Worm (Caenorhabditis elegans) whole organism, young adult: ENCODE measurements around the gene tag-243.

ENCODE experiments used
- B0336.3 ChIP-seq: fragments of 200-800 bp; sonication (Bioruptor generic); IDR thresholded peaks from 2 replicates; pipeline ENCODE4 v1.3.6; 2022; ENCODE audit warnings: missing genetic modification characterization, missing compliant biosample characterization
- D2030.7 ChIP-seq: fragments of 200-800 bp; sonication (Bioruptor generic); IDR thresholded peaks from 2 replicates; pipeline ENCODE4 v1.3.6; 2022; ENCODE audit warnings: missing genetic modification reagents, missing genetic modification characterization, missing compliant biosample characterization
- F23B12.7 ChIP-seq: sonication (generic microtip); optimal IDR thresholded peaks from 2 replicates; lab custom pipeline; 2017; ENCODE audit warnings: missing genetic modification characterization, mild to moderate bottlenecking, missing compliant biosample characterization, antibody characterized with exemption, moderate library complexity; ENCODE audit not compliant: insufficient read depth
- F33H1.4 ChIP-seq: fragments of 200-800 bp; sonication (Bioruptor generic); IDR thresholded peaks from 2 replicates; pipeline ENCODE4 v1.3.6; 2022; ENCODE audit warnings: missing genetic modification reagents, missing genetic modification characterization, missing compliant biosample characterization
- F37B4.10 ChIP-seq: fragments of 200-800 bp; sonication (Bioruptor generic); IDR thresholded peaks from 2 replicates; pipeline ENCODE4 v1.3.6; 2022; ENCODE audit warnings: missing genetic modification characterization, missing compliant biosample characterization
- T07F8.4 ChIP-seq: sonication (generic microtip); optimal IDR thresholded peaks from 2 replicates; lab custom pipeline; 2016; ENCODE audit warnings: mild to moderate bottlenecking, missing genetic modification characterization, moderate library complexity, missing compliant biosample characterization
- Y53F4B.3 ChIP-seq: fragments of 200-800 bp; sonication (Bioruptor generic); IDR thresholded peaks from 2 replicates; pipeline ENCODE4 v1.3.6; 2022; ENCODE audit warnings: missing genetic modification reagents, missing genetic modification characterization, missing compliant biosample characterization
- Y67H2A.10 ChIP-seq: fragments of 200-800 bp; sonication (Bioruptor generic); conservative IDR thresholded peaks from 2 replicates; pipeline ENCODE4 v1.3.6; 2022; ENCODE audit warnings: missing genetic modification reagents, missing genetic modification characterization, missing compliant biosample characterization
- akir-1 ChIP-seq: fragments of 200-800 bp; sonication (Bioruptor generic); optimal IDR thresholded peaks from 2 replicates; lab custom pipeline; 2018; ENCODE audit warnings: mild to moderate bottlenecking, missing genetic modification characterization, moderate library complexity, missing compliant biosample characterization
- aptf-3 ChIP-seq: fragments of 200-800 bp; sonication (Bioruptor generic); IDR thresholded peaks from 2 replicates; pipeline ENCODE4 v1.3.6; 2022; ENCODE audit warnings: missing genetic modification characterization, missing compliant biosample characterization
- atf-7 ChIP-seq: sonication (generic microtip); optimal IDR thresholded peaks from 2 replicates; lab custom pipeline; 2017; ENCODE audit warnings: mild to moderate bottlenecking, missing genetic modification characterization, missing compliant biosample characterization
- athp-1 ChIP-seq: sonication (generic microtip); optimal IDR thresholded peaks from 2 replicates; lab custom pipeline; 2017; ENCODE audit warnings: mild to moderate bottlenecking, missing genetic modification characterization, missing compliant biosample characterization
- ccch-3 ChIP-seq: fragments of 200-800 bp; sonication (Bioruptor generic); optimal IDR thresholded peaks from 2 replicates; lab custom pipeline; 2018; ENCODE audit warnings: mild to moderate bottlenecking, missing genetic modification characterization, missing compliant biosample characterization
- cebp-1 ChIP-seq, 2 experiments: fragments of 200-800 bp in 1 of 2; sonication (Bioruptor generic) in 1 of 2; sonication (generic microtip) in 1 of 2; IDR thresholded peaks in 1 of 2; optimal IDR thresholded peaks in 1 of 2; 2 replicates each; pipeline versions ENCODE4 v1.3.6 to Lab custom; 2017 to 2022; ENCODE audit warnings: missing compliant biosample characterization in 2 of 2, missing genetic modification characterization in 2 of 2, mild to moderate bottlenecking in 1 of 2, missing genetic modification reagents in 1 of 2, moderate library complexity in 1 of 2
- ceh-100 ChIP-seq: fragments of 200-800 bp; sonication (Bioruptor generic); IDR thresholded peaks from 2 replicates; pipeline ENCODE4 v1.3.6; 2022; ENCODE audit warnings: missing genetic modification reagents, missing genetic modification characterization, missing compliant biosample characterization
- ceh-58 ChIP-seq: fragments of 200-800 bp; sonication (Bioruptor generic); IDR thresholded peaks from 2 replicates; pipeline ENCODE4 v1.3.6; 2022; ENCODE audit warnings: missing genetic modification characterization, missing compliant biosample characterization
- ceh-79 ChIP-seq: sonication (generic microtip); optimal IDR thresholded peaks from 2 replicates; lab custom pipeline; 2017; ENCODE audit warnings: mild to moderate bottlenecking, missing genetic modification characterization, missing compliant biosample characterization
- ceh-91 ChIP-seq: fragments of 200-800 bp; sonication (Bioruptor generic); IDR thresholded peaks from 2 replicates; pipeline ENCODE4 v1.3.6; 2022; ENCODE audit warnings: missing genetic modification reagents, missing genetic modification characterization, missing compliant biosample characterization
- dox-1 ChIP-seq: fragments of 200-800 bp; sonication (Bioruptor generic); IDR thresholded peaks from 2 replicates; pipeline ENCODE4 v1.3.6; 2022; ENCODE audit warnings: missing genetic modification reagents, missing genetic modification characterization, missing compliant biosample characterization
- dpff-1 ChIP-seq: sonication (generic microtip); optimal IDR thresholded peaks from 2 replicates; lab custom pipeline; 2017; ENCODE audit warnings: mild to moderate bottlenecking, missing genetic modification characterization, missing compliant biosample characterization
- hlh-26 ChIP-seq: fragments of 200-800 bp; sonication (Bioruptor generic); conservative IDR thresholded peaks from 2 replicates; pipeline ENCODE4 v1.3.6; 2022; ENCODE audit warnings: missing genetic modification reagents, missing genetic modification characterization, missing compliant biosample characterization
- hmg-1.2 ChIP-seq: fragments of 200-800 bp; sonication (Bioruptor generic); IDR thresholded peaks from 2 replicates; pipeline ENCODE4 v1.3.6; 2022; ENCODE audit warnings: missing genetic modification reagents, missing genetic modification characterization, missing compliant biosample characterization
- lag-1 ChIP-seq: fragments of 200-800 bp; sonication (Bioruptor generic); IDR thresholded peaks from 2 replicates; pipeline ENCODE4 v1.3.6; 2022; ENCODE audit warnings: missing genetic modification reagents, missing genetic modification characterization, missing compliant biosample characterization
- let-526 ChIP-seq: fragments of 200-800 bp; sonication (Bioruptor generic); IDR thresholded peaks from 2 replicates; pipeline ENCODE4 v1.3.6; 2022; ENCODE audit warnings: missing genetic modification reagents, missing genetic modification characterization, missing compliant biosample characterization
- lin-35 ChIP-seq, 3 experiments: fragments of 150-350 bp in 2 of 3; sonication (generic microtip) in 1 of 3; optimal IDR thresholded peaks; 2 replicates each; lab custom pipeline; 2014 to 2018; ENCODE audit warnings: missing biosample characterization in 3 of 3, missing genetic modification characterization in 3 of 3, missing genetic modification reagents in 3 of 3
- lsy-27 ChIP-seq: sonication (generic microtip); optimal IDR thresholded peaks from 2 replicates; lab custom pipeline; 2017; ENCODE audit warnings: missing genetic modification characterization, mild to moderate bottlenecking, missing compliant biosample characterization, antibody characterized with exemption, missing genotype, borderline replicate concordance; ENCODE audit not compliant: insufficient read depth
- madf-6 ChIP-seq: fragments of 200-800 bp; sonication (Bioruptor generic); IDR thresholded peaks from 2 replicates; pipeline ENCODE4 v1.3.6; 2022; ENCODE audit warnings: missing genetic modification reagents, missing genetic modification characterization, missing compliant biosample characterization
- mes-4 ChIP-seq: sonication (generic microtip); optimal IDR thresholded peaks from 2 replicates; lab custom pipeline; 2016; ENCODE audit warnings: missing genotype, missing genetic modification characterization, missing compliant biosample characterization
- nhr-120 ChIP-seq: fragments of 200-800 bp; sonication (Bioruptor generic); IDR thresholded peaks from 2 replicates; pipeline ENCODE4 v1.3.6; 2022; ENCODE audit warnings: missing genetic modification characterization, missing compliant biosample characterization
- nhr-90 ChIP-seq: sonication (generic microtip); optimal IDR thresholded peaks from 2 replicates; lab custom pipeline; 2016; ENCODE audit warnings: missing genotype, mild to moderate bottlenecking, missing genetic modification characterization, missing compliant biosample characterization
- pbrm-1 ChIP-seq: fragments of 200-800 bp; sonication (Bioruptor generic); IDR thresholded peaks from 2 replicates; pipeline ENCODE4 v1.3.6; 2022; ENCODE audit warnings: missing genetic modification reagents, missing genetic modification characterization, missing compliant biosample characterization
- pha-4 ChIP-seq: fragments of 150-350 bp; sonication (generic microtip); optimal IDR thresholded peaks from 2 replicates; lab custom pipeline; 2014; ENCODE audit warnings: missing biosample characterization, missing genetic modification reagents, missing genetic modification characterization
- sea-2 ChIP-seq: fragments of 200-800 bp; sonication (Bioruptor generic); IDR thresholded peaks from 2 replicates; pipeline ENCODE4 v1.3.6; 2022; ENCODE audit warnings: missing genetic modification characterization, missing compliant biosample characterization
- somi-1 ChIP-seq: fragments of 200-800 bp; sonication (Bioruptor generic); optimal IDR thresholded peaks from 2 replicates; lab custom pipeline; 2018; ENCODE audit warnings: mild to moderate bottlenecking, missing genetic modification characterization, missing compliant biosample characterization
- sptf-2 ChIP-seq: fragments of 200-800 bp; sonication (Bioruptor generic); optimal IDR thresholded peaks from 2 replicates; lab custom pipeline; 2018; ENCODE audit warnings: mild to moderate bottlenecking, missing genetic modification characterization, missing compliant biosample characterization
- xnd-1 ChIP-seq: sonication (generic microtip); optimal IDR thresholded peaks from 2 replicates; lab custom pipeline; 2016; ENCODE audit warnings: missing genotype, missing genetic modification reagents, missing genetic modification characterization, missing compliant biosample characterization
- zfh-2 ChIP-seq: fragments of 200-800 bp; sonication (Bioruptor generic); conservative IDR thresholded peaks from 2 replicates; pipeline ENCODE4 v1.3.6; 2022; ENCODE audit warnings: missing genetic modification reagents, missing genetic modification characterization, missing compliant biosample characterization
- ztf-26 ChIP-seq: sonication (generic microtip); optimal IDR thresholded peaks from 2 replicates; lab custom pipeline; 2017; ENCODE audit warnings: missing genetic modification characterization, missing compliant biosample characterization
- ztf-6 ChIP-seq: fragments of 200-800 bp; sonication (Bioruptor generic); IDR thresholded peaks from 2 replicates; pipeline ENCODE4 v1.3.6; 2022; ENCODE audit warnings: missing genetic modification reagents, missing genetic modification characterization, missing compliant biosample characterization

The tag-243 gene

DNA sequence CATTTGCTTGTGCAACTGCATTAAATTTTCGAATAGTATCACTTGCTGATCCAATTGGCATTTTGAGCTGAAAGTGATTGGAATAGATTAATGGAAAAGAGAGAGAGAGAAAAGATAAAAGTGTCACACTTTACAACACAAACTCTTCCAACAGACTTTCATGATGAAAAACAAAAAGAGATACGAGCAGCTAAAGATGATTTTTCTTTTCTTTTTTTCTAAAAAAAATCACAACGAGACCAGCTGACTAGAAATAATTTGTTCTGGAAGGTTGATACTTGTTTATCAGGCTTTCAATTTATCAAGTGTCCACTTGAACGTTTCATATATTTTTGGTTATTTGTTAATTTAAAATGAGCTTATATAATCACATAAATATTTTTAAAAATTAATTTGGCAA, 1.1 kb downstream of the tag-243 start:
- TF ChIP-seq zfh-2 (GFP tag; lab: Robert Waterston, UW), result no peak
- TF ChIP-seq nhr-120 (GFP tag; lab: Robert Waterston, UW), result no peak
- no peak for TF ChIP-seq dox-1 (GFP tag; lab: Robert Waterston, UW)
- no peak for TF ChIP-seq aptf-3 (GFP tag; lab: Robert Waterston, UW)

DNA sequence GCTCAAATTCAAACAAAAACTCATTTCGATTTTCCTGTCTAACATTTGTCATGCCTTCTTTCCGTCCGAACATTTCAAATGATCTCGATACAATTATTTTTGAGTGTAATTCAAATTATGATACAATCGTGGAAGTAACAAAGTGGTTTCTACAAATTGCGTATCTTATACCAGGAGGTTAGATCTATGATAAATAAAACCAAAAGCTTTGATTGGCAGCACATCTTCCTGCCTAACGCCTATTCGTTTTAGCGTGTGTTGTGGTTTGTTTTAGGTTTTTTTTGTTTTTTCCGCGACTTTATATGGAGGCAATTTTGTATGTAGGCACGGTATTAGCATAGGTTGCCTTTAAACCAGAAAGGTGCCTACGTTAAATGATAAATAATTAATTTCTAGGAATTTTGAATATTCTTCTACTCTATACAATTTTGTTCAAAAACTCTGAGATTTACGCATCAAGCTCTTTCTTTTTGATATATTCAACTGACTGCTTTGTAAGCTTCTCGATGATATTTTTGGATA, 8.2 kb downstream of the tag-243 start, which contains the start of gene srg-11:
Gene srg-11 (plus strand): TSS at position 51 of the 522 bp plus-strand sequence.
- no peak for TF ChIP-seq F33H1.4 (GFP tag; lab: Robert Waterston, UW)
- TF ChIP-seq lsy-27 (tag; lab: Kevin White, UChicago), result no peak
- TF ChIP-seq pbrm-1, result no peak
- TF ChIP-seq ztf-26 (tag; lab: Kevin White, UChicago), result no peak
- TF ChIP-seq F23B12.7 (tag; lab: Kevin White, UChicago), result no peak
- no peak for TF ChIP-seq Y53F4B.3 (GFP tag; lab: Robert Waterston, UW)
- no peak for TF ChIP-seq ceh-79 (tag; lab: Kevin White, UChicago)
- TF ChIP-seq ztf-6, result no peak
- no peak for TF ChIP-seq let-526 (GFP tag; lab: Robert Waterston, UW)
- TF ChIP-seq xnd-1 (tag; lab: Kevin White, UChicago), result no peak
- TF ChIP-seq hmg-1.2 (GFP tag; lab: Robert Waterston, UW), result no peak
- TF ChIP-seq madf-6 (GFP tag; lab: Robert Waterston, UW), result no peak
- no peak for TF ChIP-seq F37B4.10 (GFP tag; lab: Robert Waterston, UW)
- TF ChIP-seq ceh-58 (GFP tag; lab: Robert Waterston, UW), result no peak
- TF ChIP-seq athp-1 (tag; lab: Kevin White, UChicago), result no peak

- TF ChIP-seq hlh-26 (no peak), akir-1 (GFP tag; lab: Kevin White, UChicago) (no peak), B0336.3 (GFP tag; lab: Robert Waterston, UW) (no peak), T07F8.4 (tag; lab: Kevin White, UChicago) (no peak), D2030.7 (no peak), dpff-1 (no peak), mes-4 (no peak), ceh-100 (no peak), Y67H2A.10 (no peak), pbrm-1 (no peak), ccch-3 (GFP tag; lab: Kevin White, UChicago) (no peak), atf-7 (tag; lab: Kevin White, UChicago) (no peak), sptf-2 (GFP tag; lab: Kevin White, UChicago) (no peak), pha-4 (no peak)
These were observed 10.8 kb downstream of the tag-243 start, which contains the start of gene srg-10 for ce11 chrIII:4677466-4677865. srg-10 (plus strand) TSS chrIII:4677766.

- TF ChIP-seq atf-7 (tag; lab: Kevin White, UChicago) (no peak), sptf-2 (GFP tag; lab: Kevin White, UChicago) (no peak), ceh-91 (GFP tag; lab: Robert Waterston, UW) (no peak), somi-1 (no peak), akir-1 (GFP tag; lab: Kevin White, UChicago) (no peak), sea-2 (GFP tag; lab: Robert Waterston, UW) (no peak), xnd-1 (tag; lab: Kevin White, UChicago) (no peak), cebp-1 (GFP tag; IDR thresholded peaks at IDR 0.05; lab: Robert Waterston, UW) (no peak), cebp-1 (tag; optimal IDR thresholded peaks at IDR 0.05; lab: Kevin White, UChicago) (no peak), lin-35 (GFP tag; optimal IDR thresholded peaks at IDR 0.05; lab: Kevin White, UChicago) (no peak), lag-1 (GFP tag; lab: Robert Waterston, UW) (no peak), nhr-90 (tag; lab: Kevin White, UChicago) (no peak)
These were observed 16.3 kb downstream of the tag-243 start, which contains the start of gene srg-13 for ce11 chrIII:4671949-4672348. srg-13 (plus strand) TSS chrIII:4672249.
